Fruit fly (Drosophila melanogaster) whole organism, embryonic: ENCODE results near the gene Vm32E.

Experiments used
- Abd-B ChIP-seq: fragments of 200-800 bp; sonication (Bioruptor generic); optimal IDR thresholded peaks from 2 replicates; lab custom pipeline; 2018; ENCODE audit warnings: missing biosample characterization, mild to moderate bottlenecking, missing genetic modification characterization, moderate library complexity
- Asciz ChIP-seq: fragments of 200-800 bp; sonication (Bioruptor generic); optimal IDR thresholded peaks from 2 replicates; lab custom pipeline; 2017; ENCODE audit warnings: missing biosample characterization, mild to moderate bottlenecking, missing genetic modification characterization, missing genetic modification reagents
- B-H2 ChIP-seq: fragments of 200-800 bp; sonication (Bioruptor generic); optimal IDR thresholded peaks from 2 replicates; lab custom pipeline; 2018; ENCODE audit warnings: missing biosample characterization, mild to moderate bottlenecking, missing genetic modification characterization
- CG10267 ChIP-seq: fragments of 200-800 bp; sonication (Bioruptor generic); optimal IDR thresholded peaks from 2 replicates; lab custom pipeline; 2018; ENCODE audit warnings: missing biosample characterization, mild to moderate bottlenecking, missing genetic modification characterization, moderate library complexity
- CG11398 ChIP-seq: fragments of 200-800 bp; sonication (Bioruptor generic); optimal IDR thresholded peaks from 2 replicates; lab custom pipeline; 2016; ENCODE audit warnings: missing biosample characterization, missing genetic modification characterization
- CG13287 ChIP-seq: fragments of 200-800 bp; sonication (Bioruptor generic); IDR thresholded peaks from 2 replicates; pipeline ENCODE4 v1.3.6; 2022; ENCODE audit warnings: missing biosample characterization, missing genetic modification characterization; ENCODE audit not compliant: partially characterized antibody
- CG14050 ChIP-seq: fragments of 200-800 bp; sonication (Bioruptor generic); IDR thresholded peaks from 3 replicates; pipeline ENCODE4 v1.3.6; 2022; ENCODE audit warnings: missing biosample characterization, missing genetic modification characterization
- CG15073 ChIP-seq: fragments of 200-800 bp; sonication (Bioruptor generic); optimal IDR thresholded peaks from 2 replicates; lab custom pipeline; 2016; ENCODE audit warnings: missing biosample characterization, missing genetic modification characterization
- CG1647 ChIP-seq: fragments of 200-800 bp; sonication (Bioruptor generic); optimal IDR thresholded peaks from 3 replicates; lab custom pipeline; 2016; ENCODE audit warnings: missing biosample characterization, missing genetic modification characterization
- CG16813 ChIP-seq: fragments of 200-800 bp; sonication (Bioruptor generic); IDR thresholded peaks from 3 replicates; pipeline ENCODE4 v1.3.6; 2022; ENCODE audit warnings: missing biosample characterization, missing genetic modification characterization; ENCODE audit not compliant: partially characterized antibody
- CG2202 ChIP-seq: fragments of 200-800 bp; sonication (Bioruptor generic); optimal IDR thresholded peaks from 2 replicates; lab custom pipeline; 2018; ENCODE audit warnings: missing biosample characterization, mild to moderate bottlenecking, missing genetic modification characterization
- CG31224 ChIP-seq: fragments of 200-800 bp; sonication (Bioruptor generic); IDR thresholded peaks from 2 replicates; pipeline ENCODE4 v1.3.6; 2022; ENCODE audit warnings: missing biosample characterization, missing genetic modification characterization
- CG34376 ChIP-seq: fragments of 200-800 bp; sonication (Bioruptor generic); optimal IDR thresholded peaks from 2 replicates; lab custom pipeline; 2018; ENCODE audit warnings: missing biosample characterization, mild to moderate bottlenecking, missing genetic modification characterization
- CG34422 ChIP-seq: fragments of 200-800 bp; sonication (Bioruptor generic); IDR thresholded peaks from 3 replicates; pipeline ENCODE4 v1.3.6; 2022; ENCODE audit warnings: missing biosample characterization, missing genetic modification characterization
- CG3838 ChIP-seq: fragments of 200-800 bp; sonication (Bioruptor generic); optimal IDR thresholded peaks from 3 replicates; lab custom pipeline; 2016; ENCODE audit warnings: missing biosample characterization, missing genetic modification characterization
- CG4282 ChIP-seq: fragments of 200-800 bp; sonication (Bioruptor generic); optimal IDR thresholded peaks from 2 replicates; lab custom pipeline; 2016; ENCODE audit warnings: missing biosample characterization, missing genetic modification characterization
- CG4730 ChIP-seq: fragments of 200-800 bp; sonication (Bioruptor generic); IDR thresholded peaks from 2 replicates; pipeline ENCODE4 v1.3.6; 2022; ENCODE audit warnings: missing biosample characterization, missing genetic modification characterization
- CG7928 ChIP-seq: fragments of 200-800 bp; sonication (Bioruptor generic); optimal IDR thresholded peaks from 2 replicates; lab custom pipeline; 2017; ENCODE audit warnings: missing biosample characterization, mild to moderate bottlenecking, missing genetic modification characterization
- ERR ChIP-seq: fragments of 200-800 bp; sonication (Bioruptor generic); optimal IDR thresholded peaks from 2 replicates; lab custom pipeline; 2016; ENCODE audit warnings: missing biosample characterization, missing genetic modification characterization
- HLH4C ChIP-seq: fragments of 200-800 bp; sonication (Bioruptor generic); IDR thresholded peaks from 3 replicates; pipeline ENCODE4 v1.3.6; 2022; ENCODE audit warnings: missing biosample characterization, missing genetic modification characterization; ENCODE audit not compliant: partially characterized antibody
- Hmr ChIP-seq: fragments of 200-800 bp; sonication (Bioruptor generic); optimal IDR thresholded peaks from 3 replicates; lab custom pipeline; 2017; ENCODE audit warnings: mild to moderate bottlenecking, missing biosample characterization, missing genetic modification reagents, missing genetic modification characterization
- Hsf ChIP-seq: fragments of 200-800 bp; sonication (Bioruptor generic); optimal IDR thresholded peaks from 3 replicates; lab custom pipeline; 2016; ENCODE audit warnings: missing biosample characterization, missing genetic modification characterization
- Max ChIP-seq: fragments of 200-800 bp; sonication (Bioruptor generic); optimal IDR thresholded peaks from 2 replicates; lab custom pipeline; 2016; ENCODE audit warnings: missing biosample characterization, mild to moderate bottlenecking, missing genetic modification characterization
- Mes4 ChIP-seq: fragments of 200-800 bp; sonication (Bioruptor generic); optimal IDR thresholded peaks from 2 replicates; lab custom pipeline; 2016; ENCODE audit warnings: missing biosample characterization, missing genetic modification characterization
- Usf ChIP-seq: fragments of 200-800 bp; sonication (Bioruptor generic); optimal IDR thresholded peaks from 2 replicates; lab custom pipeline; 2017; ENCODE audit warnings: missing genotype, missing biosample characterization, missing genetic modification characterization
- abd-A ChIP-seq: fragments of 200-800 bp; sonication (Bioruptor generic); optimal IDR thresholded peaks from 3 replicates; lab custom pipeline; 2019; ENCODE audit warnings: missing biosample characterization, mild to moderate bottlenecking, missing genetic modification characterization, moderate library complexity
- cad ChIP-seq: fragments of >200 bp; optimal IDR thresholded peaks from 2 replicates; lab custom pipeline; 2017; ENCODE audit warnings: missing biosample characterization, missing genetic modification characterization
- cas ChIP-seq: fragments of 200-800 bp; sonication (Bioruptor generic); IDR thresholded peaks from 2 replicates; pipeline ENCODE4 v1.3.6; 2022; ENCODE audit warnings: missing biosample characterization, missing genetic modification characterization
- da ChIP-seq: fragments of 200-800 bp; sonication (Bioruptor generic); optimal IDR thresholded peaks from 2 replicates; lab custom pipeline; 2016; ENCODE audit warnings: missing biosample characterization, missing genetic modification characterization
- dysf ChIP-seq: fragments of 200-800 bp; sonication (Bioruptor generic); IDR thresholded peaks from 3 replicates; pipeline ENCODE4 v1.3.6; 2022; ENCODE audit warnings: missing biosample characterization, missing genetic modification characterization
- ham ChIP-seq: fragments of 200-800 bp; sonication (Bioruptor generic); IDR thresholded peaks from 2 replicates; pipeline ENCODE4 v1.3.6; 2022; ENCODE audit warnings: missing biosample characterization, missing genetic modification characterization
- hb ChIP-seq: fragments of 200-800 bp; sonication (Bioruptor generic); IDR thresholded peaks from 3 replicates; pipeline ENCODE4 v1.3.6; 2022; ENCODE audit warnings: missing biosample characterization, missing genetic modification characterization; ENCODE audit not compliant: partially characterized antibody
- jing ChIP-seq: fragments of 200-800 bp; sonication (Bioruptor generic); optimal IDR thresholded peaks from 2 replicates; lab custom pipeline; 2018; ENCODE audit warnings: missing biosample characterization, mild to moderate bottlenecking, missing genetic modification characterization
- jumu ChIP-seq: fragments of 200-800 bp; sonication (Bioruptor generic); optimal IDR thresholded peaks from 3 replicates; lab custom pipeline; 2016; ENCODE audit warnings: missing biosample characterization, missing genetic modification characterization
- kni ChIP-seq: fragments of 200-800 bp; sonication (Bioruptor generic); optimal IDR thresholded peaks from 3 replicates; lab custom pipeline; 2017; ENCODE audit warnings: mild to moderate bottlenecking, missing biosample characterization, missing genetic modification reagents, missing genetic modification characterization
- lab ChIP-seq: fragments of 200-800 bp; sonication (Bioruptor generic); optimal IDR thresholded peaks from 3 replicates; lab custom pipeline; 2017; ENCODE audit warnings: missing biosample characterization, missing genetic modification characterization, mild to moderate bottlenecking, moderate library complexity, missing genetic modification reagents
- lbe ChIP-seq: fragments of 200-800 bp; sonication (Bioruptor generic); optimal IDR thresholded peaks from 2 replicates; lab custom pipeline; 2016; ENCODE audit warnings: missing biosample characterization, mild to moderate bottlenecking, missing genetic modification characterization
- mam ChIP-seq: fragments of 200-800 bp; sonication (Bioruptor generic); optimal IDR thresholded peaks from 3 replicates; lab custom pipeline; 2016; ENCODE audit warnings: missing biosample characterization, missing genetic modification characterization
- pb ChIP-seq: fragments of 200-800 bp; sonication (Bioruptor generic); optimal IDR thresholded peaks from 3 replicates; lab custom pipeline; 2016; ENCODE audit warnings: missing biosample characterization, missing genetic modification characterization
- prd ChIP-seq, 3 experiments: fragments of >200 bp in 2 of 3; fragments of 200-800 bp in 1 of 3; sonication (Bioruptor generic) in 1 of 3; optimal IDR thresholded peaks in 2 of 3; IDR thresholded peaks in 1 of 3; 2 replicates in 2 of 3; 3 replicates in 1 of 3; pipeline versions ENCODE4 v1.3.6 to Lab custom; 2017 to 2022; ENCODE audit warnings: missing biosample characterization in 1 of 3, missing genetic modification characterization in 1 of 3
- pros ChIP-seq: fragments of 200-800 bp; sonication (Bioruptor generic); optimal IDR thresholded peaks from 3 replicates; lab custom pipeline; 2019; ENCODE audit warnings: missing biosample characterization, mild to moderate bottlenecking, missing genetic modification characterization, moderate library complexity
- pzg ChIP-seq: fragments of 200-800 bp; sonication (Bioruptor generic); optimal IDR thresholded peaks from 3 replicates; lab custom pipeline; 2018; ENCODE audit warnings: missing biosample characterization, mild to moderate bottlenecking, missing genetic modification characterization, moderate library complexity
- sens-2 ChIP-seq: fragments of 200-800 bp; sonication (Bioruptor generic); IDR thresholded peaks from 2 replicates; pipeline ENCODE4 v1.3.6; 2022; ENCODE audit warnings: missing biosample characterization, missing genetic modification characterization
- slbo ChIP-seq: fragments of 200-800 bp; sonication (Bioruptor generic); IDR thresholded peaks from 2 replicates; pipeline ENCODE4 v1.3.6; 2022; ENCODE audit warnings: missing biosample characterization, missing genetic modification characterization
- ssp ChIP-seq: fragments of 200-800 bp; sonication (Bioruptor generic); IDR thresholded peaks from 2 replicates; pipeline ENCODE4 v1.3.6; 2022; ENCODE audit warnings: missing biosample characterization, missing genetic modification characterization
- stwl ChIP-seq: fragments of 200-800 bp; sonication (Bioruptor generic); optimal IDR thresholded peaks from 3 replicates; lab custom pipeline; 2018; ENCODE audit warnings: missing biosample characterization, mild to moderate bottlenecking, missing genetic modification characterization, moderate library complexity
- tin ChIP-seq: fragments of 200-800 bp; sonication (Bioruptor generic); optimal IDR thresholded peaks from 3 replicates; lab custom pipeline; 2016; ENCODE audit warnings: missing biosample characterization, missing genetic modification characterization
- tna ChIP-seq: fragments of 200-800 bp; sonication (Bioruptor generic); IDR thresholded peaks from 2 replicates; pipeline ENCODE4 v1.3.6; 2022; ENCODE audit warnings: missing biosample characterization, missing genetic modification characterization; ENCODE audit not compliant: partially characterized antibody
- vfl ChIP-seq: fragments of 200-800 bp; sonication (Bioruptor generic); optimal IDR thresholded peaks from 2 replicates; lab custom pipeline; 2016; ENCODE audit warnings: missing biosample characterization, missing genetic modification characterization
- zfh2 ChIP-seq: fragments of 200-800 bp; sonication (Bioruptor generic); optimal IDR thresholded peaks from 2 replicates; lab custom pipeline; 2016; ENCODE audit warnings: missing biosample characterization, missing genetic modification characterization

Vm32E gene

dm6 chr2L:11123499-11123898, 48.0 kb downstream of the Vm32E start, which contains the start of the genes Csl4 and Nup160 (continued):
- TF ChIP-seq HLH4C (no peak), CG31224 (GFP tag; lab: Robert Waterston, UW) (peak; percentile 63), CG7928 (GFP tag; lab: Kevin White, UChicago) (peak; percentile 50), cas (GFP tag; lab: Robert Waterston, UW) (peak; percentile 33; the same call in 1 of the 2 replicates), stwl (tag; lab: Kevin White, UChicago) (peak; percentile 79), CG2202 (tag; lab: Kevin White, UChicago) (peak; percentile 33), vfl (peak; percentile 87), CG14050 (GFP tag; lab: Robert Waterston, UW) (peak; percentile 52; the same call in 2 of the 3 replicates), pb (GFP tag; lab: Kevin White, UChicago) (peak; percentile 55), Hmr (GFP tag; lab: Kevin White, UChicago) (no peak), lab (GFP tag; lab: Kevin White, UChicago) (no peak), CG13287 (GFP tag; lab: Robert Waterston, UW) (peak; percentile 71), jing (peak; percentile 3), CG11398 (GFP tag; lab: Kevin White, UChicago) (peak; percentile 52), CG34422 (peak; percentile 90), ssp (peak; percentile 51), slbo (GFP tag; lab: Robert Waterston, UW) (peak; percentile 90), ERR (peak; percentile 60), CG10267 (tag; lab: Kevin White, UChicago) (peak; percentile 97), tna (GFP tag; lab: Robert Waterston, UW) (no peak), Mes4 (GFP tag; lab: Kevin White, UChicago) (peak; percentile 69), Abd-B (GFP tag; lab: Kevin White, UChicago) (peak; percentile 65), zfh2 (peak; percentile 89), prd (optimal IDR thresholded peaks at IDR 0.05; lab: Kevin White, UChicago) (no peak), prd (GFP tag; IDR thresholded peaks at IDR 0.05; lab: Robert Waterston, UW) (peak; percentile 86), tin (peak; percentile 86), kni (no peak), CG4730 (GFP tag; lab: Robert Waterston, UW) (no peak; the same call in 1 of the 2 replicates), Usf (GFP tag; lab: Kevin White, UChicago) (no peak), CG3838 (peak; percentile 6), sens-2 (GFP tag; lab: Robert Waterston, UW) (no peak), da (GFP tag; lab: Kevin White, UChicago) (peak; percentile 73), mam (GFP tag; lab: Kevin White, UChicago) (peak; percentile 91), Max (GFP tag; lab: Kevin White, UChicago) (peak; percentile 96), CG15073 (GFP tag; lab: Kevin White, UChicago) (no peak), CG1647 (GFP tag; lab: Kevin White, UChicago) (peak; percentile 83), cad (GFP tag; lab: Kevin White, UChicago) (no peak), hb (GFP tag; lab: Robert Waterston, UW) (no peak), ham (GFP tag; lab: Robert Waterston, UW) (no peak), pzg (GFP tag; lab: Kevin White, UChicago) (peak; percentile 67), B-H2 (GFP tag; lab: Kevin White, UChicago) (peak; percentile 76), CG4282 (GFP tag; lab: Kevin White, UChicago) (peak; percentile 55), lbe (GFP tag; lab: Kevin White, UChicago) (peak; percentile 72), jumu (peak; percentile 87), dysf (peak; percentile 71; the same call in 2 of the 3 replicates), pros (GFP tag; lab: Kevin White, UChicago) (no peak), CG34376 (GFP tag; lab: Kevin White, UChicago) (peak; percentile 48), Hsf (GFP tag; lab: Kevin White, UChicago) (peak; percentile 83), Asciz (GFP tag; lab: Kevin White, UChicago) (no peak), abd-A (no peak), CG16813 (GFP tag; lab: Robert Waterston, UW) (no peak)
